Worm (Caenorhabditis elegans) whole organism, young adult: ENCODE measurements around the gene K05F6.10.

Experiments
- F39B2.1 ChIP-seq: fragments of 200-800 bp; sonication (Bioruptor generic); IDR thresholded peaks from 2 replicates; pipeline ENCODE4 v1.3.6; 2022; ENCODE audit warnings: missing genetic modification reagents, missing genetic modification characterization, missing compliant biosample characterization
- T26A5.8 ChIP-seq: sonication (generic microtip); optimal IDR thresholded peaks from 2 replicates; lab custom pipeline; 2016; ENCODE audit warnings: missing genetic modification characterization, missing compliant biosample characterization
- Y79H2A.3 ChIP-seq: fragments of 200-800 bp; sonication (Bioruptor generic); conservative IDR thresholded peaks from 2 replicates; pipeline ENCODE4 v1.3.6; 2022; ENCODE audit warnings: missing genetic modification reagents, missing genetic modification characterization, missing compliant biosample characterization
- ama-1 ChIP-seq, 3 experiments: fragments of 150-350 bp in 1 of 3; sonication (generic microtip) in 2 of 3; optimal IDR thresholded peaks; 2 replicates each; lab custom pipeline; 2014 to 2018; ENCODE audit warnings: missing biosample characterization in 2 of 3, missing genetic modification characterization in 2 of 3, missing genetic modification reagents in 2 of 3
- chd-7 ChIP-seq: sonication (generic microtip); optimal IDR thresholded peaks from 2 replicates; lab custom pipeline; 2016; ENCODE audit warnings: mild to moderate bottlenecking, missing genetic modification characterization, moderate library complexity, missing compliant biosample characterization
- hlh-12 ChIP-seq: sonication (generic microtip); optimal IDR thresholded peaks from 2 replicates; lab custom pipeline; 2016; ENCODE audit warnings: missing genetic modification characterization, missing compliant biosample characterization
- mel-28 ChIP-seq: sonication (generic microtip); optimal IDR thresholded peaks from 2 replicates; lab custom pipeline; 2016; ENCODE audit warnings: borderline replicate concordance, mild to moderate bottlenecking, missing genetic modification characterization, missing compliant biosample characterization
- nfya-1 ChIP-seq: sonication (generic microtip); optimal IDR thresholded peaks from 2 replicates; lab custom pipeline; 2017; ENCODE audit warnings: antibody characterized with exemption, missing compliant biosample characterization, missing genetic modification characterization, borderline replicate concordance; ENCODE audit not compliant: insufficient read depth
- nfya-2 ChIP-seq: fragments of 200-800 bp; sonication (Bioruptor generic); IDR thresholded peaks from 2 replicates; pipeline ENCODE4 v1.3.6; 2022; ENCODE audit warnings: missing genetic modification reagents, missing genetic modification characterization, missing compliant biosample characterization
- repo-1 ChIP-seq: sonication (generic microtip); optimal IDR thresholded peaks from 2 replicates; lab custom pipeline; 2017; ENCODE audit warnings: mild to moderate bottlenecking, missing genetic modification characterization, missing compliant biosample characterization

- no peak for TF ChIP-seq chd-7
- no peak for TF ChIP-seq hlh-12 (tag; lab: Kevin White, UChicago)
- no peak for TF ChIP-seq F39B2.1 (GFP tag; lab: Robert Waterston, UW)
- no peak for TF ChIP-seq nfya-2
- no peak for TF ChIP-seq T26A5.8 (tag; lab: Kevin White, UChicago)
- no peak for TF ChIP-seq nfya-1
- TF ChIP-seq repo-1, result no peak
- TF ChIP-seq mel-28 (tag; lab: Kevin White, UChicago), result no peak
- no peak for TF ChIP-seq Y79H2A.3
- TF ChIP-seq ama-1 (optimal IDR thresholded peaks at IDR 0.05; lab: Kevin White, UChicago), result no peak
- no peak for TF ChIP-seq ama-1 (GFP tag; optimal IDR thresholded peaks at IDR 0.05; lab: Kevin White, UChicago)
These were observed 24.7 kb upstream of the K05F6.10 start, which contains the start of gene bath-26 for ce11 chrII:1600661-1601060.
